Fruit fly (Drosophila melanogaster): ENCODE data around the gene ringer.
A peak's percentile ranks its signal among the peaks of the same experiment; 100 is the strongest.

Gene ringer

DNA sequence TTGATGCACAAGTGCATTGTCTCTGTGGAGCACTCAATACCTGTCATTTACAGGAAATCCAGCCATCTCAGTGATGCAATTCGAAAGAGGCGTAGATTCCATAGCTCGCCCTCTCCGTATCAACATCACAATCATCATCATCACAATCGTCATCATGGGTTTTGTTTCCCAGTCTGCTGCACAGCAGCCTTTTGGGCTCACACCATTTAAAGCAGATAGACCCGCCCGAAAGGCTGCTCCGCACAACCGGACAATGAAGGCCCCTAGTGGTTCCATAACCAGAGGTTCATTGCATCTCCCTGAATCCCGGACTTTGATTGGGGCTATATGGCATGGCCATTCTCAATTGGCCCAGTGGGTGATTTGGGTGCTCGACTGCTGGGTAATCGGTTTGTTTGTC, 24.4 kb downstream of the ringer start:
- TF ChIP-seq Drgx (GFP tag; IDR thresholded peaks at IDR 0.05): no peak
- TF ChIP-seq chif (GFP tag; optimal IDR thresholded peaks at IDR 0.05): no peak
- no peak; the same call in 2 of the 3 replicates for TF ChIP-seq knrl (GFP tag; IDR thresholded peaks at IDR 0.05; ENCODE audit: partially characterized antibody)
- peak; percentile 9; the same call in 1 of the 2 replicates for TF ChIP-seq E2f2 (GFP tag; IDR thresholded peaks at IDR 0.05)
- no peak for TF ChIP-seq lmd (GFP tag; IDR thresholded peaks at IDR 0.05)
- TF ChIP-seq z (GFP tag; IDR thresholded peaks at IDR 0.05): no peak
- TF ChIP-seq Doc2 (GFP tag; IDR thresholded peaks at IDR 0.05): no peak
- no peak for TF ChIP-seq CG34422 (GFP tag; IDR thresholded peaks at IDR 0.05)
- no peak for TF ChIP-seq CG32772 (GFP tag; IDR thresholded peaks at IDR 0.05)
- no peak for TF ChIP-seq CG14965 (GFP tag; optimal IDR thresholded peaks at IDR 0.05; ENCODE audit: borderline replicate concordance)
- TF ChIP-seq CG4360 (GFP tag; IDR thresholded peaks at IDR 0.05): no peak
- TF ChIP-seq CG10462 (GFP tag; optimal IDR thresholded peaks at IDR 0.05): no peak
- TF ChIP-seq crol (GFP tag; IDR thresholded peaks at IDR 0.05): no peak
- TF ChIP-seq Mes4 (GFP tag; optimal IDR thresholded peaks at IDR 0.05): no peak
- no peak for TF ChIP-seq seq (GFP tag; IDR thresholded peaks at IDR 0.05)
- no peak for TF ChIP-seq Sox100B (GFP tag; optimal IDR thresholded peaks at IDR 0.05)
- peak; percentile 18; the same call in 1 of the 2 replicates for TF ChIP-seq Bgb (GFP tag; IDR thresholded peaks at IDR 0.05; ENCODE audit: partially characterized antibody)
- TF ChIP-seq CG13287 (GFP tag; IDR thresholded peaks at IDR 0.05; ENCODE audit: partially characterized antibody): peak; percentile 45; the same call in 1 of the 2 replicates
- TF ChIP-seq toy (GFP tag; IDR thresholded peaks at IDR 0.05): no peak
- TF ChIP-seq CG17612 (GFP tag; IDR thresholded peaks at IDR 0.05): peak; percentile 35; the same call in 1 of the 2 replicates
- TF ChIP-seq Ravus (GFP tag; IDR thresholded peaks at IDR 0.05): no peak
- TF ChIP-seq org-1 (GFP tag; optimal IDR thresholded peaks at IDR 0.05): no peak
- no peak for TF ChIP-seq CG6854 (GFP tag; optimal IDR thresholded peaks at IDR 0.05)
- no peak for TF ChIP-seq crc (GFP tag; optimal IDR thresholded peaks at IDR 0.05)
- TF ChIP-seq Antp (GFP tag; optimal IDR thresholded peaks at IDR 0.05): no peak
- TF ChIP-seq fd64A (GFP tag; optimal IDR thresholded peaks at IDR 0.05): no peak
- no peak for TF ChIP-seq CG9817 (tag; optimal IDR thresholded peaks at IDR 0.05)
- TF ChIP-seq gcm (GFP tag; optimal IDR thresholded peaks at IDR 0.05): no peak
- no peak for TF ChIP-seq CG31388 (GFP tag; optimal IDR thresholded peaks at IDR 0.05)
- TF ChIP-seq TFAM (GFP tag; optimal IDR thresholded peaks at IDR 0.05): no peak
- no peak for TF ChIP-seq CG14050 (GFP tag; IDR thresholded peaks at IDR 0.05)
- no peak for TF ChIP-seq rib (GFP tag; IDR thresholded peaks at IDR 0.05)
- no peak for TF ChIP-seq pzg (GFP tag; optimal IDR thresholded peaks at IDR 0.05)
- peak; percentile 46 for TF ChIP-seq CG12769 (tag; optimal IDR thresholded peaks at IDR 0.05)
- no peak for TF ChIP-seq CG16779 (GFP tag; IDR thresholded peaks at IDR 0.05)
- TF ChIP-seq ftz-f1 (GFP tag; optimal IDR thresholded peaks at IDR 0.05): peak; percentile 44
- no peak for TF ChIP-seq YL-1 (GFP tag; optimal IDR thresholded peaks at IDR 0.05)
- TF ChIP-seq grn (GFP tag; optimal IDR thresholded peaks at IDR 0.05): no peak
- no peak for TF ChIP-seq CG6791 (GFP tag; IDR thresholded peaks at IDR 0.05; ENCODE audit: partially characterized antibody)
- no peak for TF ChIP-seq Fer1 (GFP tag; optimal IDR thresholded peaks at IDR 0.05)
- no peak for TF ChIP-seq twi (tag; optimal IDR thresholded peaks at IDR 0.05)
- TF ChIP-seq CG16815 (GFP tag; optimal IDR thresholded peaks at IDR 0.05): no peak
- no peak for TF ChIP-seq pb (GFP tag; optimal IDR thresholded peaks at IDR 0.05)
- TF ChIP-seq ranshi (GFP tag; IDR thresholded peaks at IDR 0.05): no peak
- TF ChIP-seq vvl (GFP tag; IDR thresholded peaks at IDR 0.05): peak; percentile 24; the same call in 1 of the 2 replicates
- TF ChIP-seq Med (GFP tag): peak; percentile 75
- TF ChIP-seq dmrt99B (tag; optimal IDR thresholded peaks at IDR 0.05): no peak
- no peak for TF ChIP-seq CHES-1-like (GFP tag; optimal IDR thresholded peaks at IDR 0.05)
- no peak for TF ChIP-seq Vsx1 (GFP tag; optimal IDR thresholded peaks at IDR 0.05)
- no peak for TF ChIP-seq CG17361 (GFP tag; IDR thresholded peaks at IDR 0.05)
- TF ChIP-seq eyg (GFP tag; optimal IDR thresholded peaks at IDR 0.05): no peak
- TF ChIP-seq CG10366 (GFP tag; IDR thresholded peaks at IDR 0.05): no peak
- TF ChIP-seq ems (GFP tag; optimal IDR thresholded peaks at IDR 0.05): no peak

All from whole organism, embryonic.